Worm (Caenorhabditis elegans) whole organism, mixed stage, embryonic: Measurements from ENCODE around the gene Y39G8B.13.
"Not testable (repeated sequence)": the region's sequence is repeated elsewhere in the genome, so short reads cannot be mapped to it uniquely, and the experiment has no call there.

Experiments used
- ceh-83 ChIP-seq: fragments of 200-800 bp; sonication (Bioruptor generic); optimal IDR thresholded peaks from 2 replicates; lab custom pipeline; 2018; ENCODE audit warnings: mild to moderate bottlenecking, missing genetic modification characterization, missing compliant biosample characterization
- elt-1 ChIP-seq: sonication (generic microtip); optimal IDR thresholded peaks from 2 replicates; lab custom pipeline; 2017; ENCODE audit warnings: missing genetic modification characterization, mild to moderate bottlenecking, missing compliant biosample characterization, antibody characterized with exemption, moderate library complexity, borderline replicate concordance; ENCODE audit not compliant: insufficient read depth
- lin-13 ChIP-seq: fragments of 150-350 bp; optimal IDR thresholded peaks from 2 replicates; lab custom pipeline; 2014; ENCODE audit warnings: missing biosample characterization, missing genetic modification characterization
- lsy-2 ChIP-seq: fragments of 150-350 bp; optimal IDR thresholded peaks from 2 replicates; lab custom pipeline; 2014; ENCODE audit warnings: missing biosample characterization, missing genetic modification characterization
- nhr-2 ChIP-seq: fragments of 150-350 bp; optimal IDR thresholded peaks from 2 replicates; lab custom pipeline; 2014; ENCODE audit warnings: missing biosample characterization, missing genetic modification characterization
- nhr-28 ChIP-seq: fragments of 150-350 bp; optimal IDR thresholded peaks from 2 replicates; lab custom pipeline; 2014; ENCODE audit warnings: missing biosample characterization, missing genetic modification characterization
- unc-62 ChIP-seq: fragments of 150-350 bp; optimal IDR thresholded peaks from 2 replicates; lab custom pipeline; 2014; ENCODE audit warnings: missing biosample characterization, missing genetic modification reagents, missing genetic modification characterization
- zip-8 ChIP-seq: fragments of 150-350 bp; optimal IDR thresholded peaks from 2 replicates; lab custom pipeline; 2014; ENCODE audit warnings: missing biosample characterization, missing genetic modification characterization

- TF ChIP-seq zip-8 (tag; lab: Kevin White, UChicago); nhr-2 (tag; lab: Kevin White, UChicago); ceh-83 (GFP tag; lab: Kevin White, UChicago); nhr-28 (tag; lab: Kevin White, UChicago); elt-1 (tag; lab: Kevin White, UChicago); unc-62 (GFP tag; lab: Kevin White, UChicago); lsy-2; lin-13: not testable (repeated sequence)
Measured at ce11 chrII:14000044-14000443, 17.2 kb upstream of the Y39G8B.13 start, which contains the start of gene F01D5.3.
